Worm (Caenorhabditis elegans) whole organism, L4/young adult: Measurements from ENCODE around the gene fut-3.

Experiments used
- W03F9.2 ChIP-seq: fragments of 150-350 bp; optimal IDR thresholded peaks from 2 replicates; lab custom pipeline; 2014; ENCODE audit warnings: missing biosample characterization, missing genetic modification characterization
- dao-5 ChIP-seq: sonication (generic microtip); optimal IDR thresholded peaks from 2 replicates; lab custom pipeline; 2016; ENCODE audit warnings: missing genotype, missing genetic modification characterization, moderate library complexity, missing compliant biosample characterization
- him-1 ChIP-seq: sonication (generic microtip); optimal IDR thresholded peaks from 2 replicates; lab custom pipeline; 2016; ENCODE audit warnings: missing genotype, missing genetic modification reagents, missing genetic modification characterization, missing compliant biosample characterization

DNA sequence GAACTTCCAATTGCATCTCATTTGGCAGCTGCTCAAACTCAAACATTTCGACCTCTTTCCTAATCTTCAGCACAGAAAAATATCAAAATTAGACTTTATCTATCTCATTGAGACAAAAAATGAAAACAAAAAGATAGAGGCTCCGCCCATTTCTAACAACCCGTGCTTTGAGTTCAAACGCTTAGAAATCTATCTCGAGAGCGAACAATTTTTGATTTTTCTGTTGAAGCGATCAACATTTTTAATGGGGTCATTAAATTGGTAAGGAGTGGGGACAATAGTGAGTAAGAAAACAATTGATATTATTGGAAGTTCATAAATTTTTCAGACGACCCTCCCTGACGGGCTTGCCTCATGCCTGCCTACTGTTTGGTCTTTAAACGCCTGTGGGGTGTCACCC, 39.3 kb upstream of the fut-3 start, which contains the start of the genes C25H3.10 and C25H3.1:
- TF ChIP-seq dao-5 (tag; lab: Kevin White, UChicago) (no peak), him-1 (tag; lab: Kevin White, UChicago) (no peak), W03F9.2 (tag; lab: Kevin White, UChicago) (no peak)
